Worm (Caenorhabditis elegans) whole organism, mixed stage, embryonic: ENCODE measurements around the gene npr-16.

Experiments
- M03D4.4 ChIP-seq: sonication (generic microtip); optimal IDR thresholded peaks from 2 replicates; lab custom pipeline; 2017; ENCODE audit warnings: mild to moderate bottlenecking, missing genetic modification characterization, missing compliant biosample characterization
- blmp-1 ChIP-seq: fragments of 150-350 bp; optimal IDR thresholded peaks from 2 replicates; lab custom pipeline; 2014; ENCODE audit warnings: missing biosample characterization, missing genetic modification characterization
- ceh-39 ChIP-seq: fragments of 150-350 bp; optimal IDR thresholded peaks from 2 replicates; lab custom pipeline; 2014; ENCODE audit warnings: missing biosample characterization, missing genetic modification characterization
- ceh-43 ChIP-seq: fragments of 200-800 bp; sonication (Bioruptor generic); optimal IDR thresholded peaks from 2 replicates; lab custom pipeline; 2018; ENCODE audit warnings: mild to moderate bottlenecking, missing genetic modification characterization, moderate library complexity, missing compliant biosample characterization
- ceh-83 ChIP-seq: fragments of 200-800 bp; sonication (Bioruptor generic); optimal IDR thresholded peaks from 2 replicates; lab custom pipeline; 2018; ENCODE audit warnings: mild to moderate bottlenecking, missing genetic modification characterization, missing compliant biosample characterization
- ces-1 ChIP-seq: fragments of 150-350 bp; optimal IDR thresholded peaks from 2 replicates; lab custom pipeline; 2014; ENCODE audit warnings: missing biosample characterization, missing genetic modification reagents, missing genetic modification characterization
- cnd-1 ChIP-seq: fragments of 200-800 bp; sonication (Bioruptor generic); optimal IDR thresholded peaks from 2 replicates; lab custom pipeline; 2018; ENCODE audit warnings: mild to moderate bottlenecking, missing genetic modification characterization, missing compliant biosample characterization
- drap-1 ChIP-seq: fragments of 200-800 bp; sonication (Bioruptor generic); optimal IDR thresholded peaks from 3 replicates; lab custom pipeline; 2018; ENCODE audit warnings: mild to moderate bottlenecking, missing genetic modification characterization, missing compliant biosample characterization
- elt-1 ChIP-seq: sonication (generic microtip); optimal IDR thresholded peaks from 2 replicates; lab custom pipeline; 2017; ENCODE audit warnings: missing genetic modification characterization, mild to moderate bottlenecking, missing compliant biosample characterization, antibody characterized with exemption, moderate library complexity, borderline replicate concordance; ENCODE audit not compliant: insufficient read depth
- elt-3 ChIP-seq: fragments of 150-350 bp; optimal IDR thresholded peaks from 2 replicates; lab custom pipeline; 2014; ENCODE audit warnings: missing biosample characterization, missing genetic modification characterization
- ham-2 ChIP-seq: fragments of 200-800 bp; sonication (Bioruptor generic); optimal IDR thresholded peaks from 2 replicates; lab custom pipeline; 2018; ENCODE audit warnings: mild to moderate bottlenecking, missing genetic modification characterization, missing compliant biosample characterization
- hlh-1 ChIP-seq: fragments of 150-350 bp; optimal IDR thresholded peaks from 2 replicates; lab custom pipeline; 2014; ENCODE audit warnings: missing biosample characterization, missing genetic modification reagents, missing genetic modification characterization
- lin-32 ChIP-seq: fragments of 200-800 bp; sonication (Bioruptor generic); optimal IDR thresholded peaks from 2 replicates; lab custom pipeline; 2018; ENCODE audit warnings: mild to moderate bottlenecking, missing genetic modification characterization, missing compliant biosample characterization
- lsy-2 ChIP-seq: fragments of 150-350 bp; optimal IDR thresholded peaks from 2 replicates; lab custom pipeline; 2014; ENCODE audit warnings: missing biosample characterization, missing genetic modification characterization
- mab-5 ChIP-seq: fragments of 150-350 bp; optimal IDR thresholded peaks from 2 replicates; lab custom pipeline; 2014; ENCODE audit warnings: missing biosample characterization, missing genetic modification characterization
- mep-1 ChIP-seq: fragments of 150-350 bp; optimal IDR thresholded peaks from 2 replicates; lab custom pipeline; 2017; ENCODE audit warnings: missing biosample characterization, missing genetic modification reagents, missing genetic modification characterization, inconsistent platforms
- mls-2 ChIP-seq: sonication (generic microtip); optimal IDR thresholded peaks from 2 replicates; lab custom pipeline; 2016; ENCODE audit warnings: mild to moderate bottlenecking, missing genetic modification characterization, moderate library complexity, missing compliant biosample characterization
- nhr-12 ChIP-seq: fragments of 150-350 bp; optimal IDR thresholded peaks from 2 replicates; lab custom pipeline; 2014; ENCODE audit warnings: missing biosample characterization, missing genetic modification characterization
- nhr-2 ChIP-seq: fragments of 150-350 bp; optimal IDR thresholded peaks from 2 replicates; lab custom pipeline; 2014; ENCODE audit warnings: missing biosample characterization, missing genetic modification characterization
- nhr-237 ChIP-seq: fragments of 150-350 bp; optimal IDR thresholded peaks from 2 replicates; lab custom pipeline; 2014; ENCODE audit warnings: missing biosample characterization, missing genetic modification characterization
- nhr-28 ChIP-seq: fragments of 150-350 bp; optimal IDR thresholded peaks from 2 replicates; lab custom pipeline; 2014; ENCODE audit warnings: missing biosample characterization, missing genetic modification characterization
- nhr-76 ChIP-seq: sonication (generic microtip); optimal IDR thresholded peaks from 2 replicates; lab custom pipeline; 2017; ENCODE audit warnings: missing biosample characterization, missing genetic modification characterization
- pha-4 ChIP-seq: fragments of 150-350 bp; optimal IDR thresholded peaks from 2 replicates; lab custom pipeline; 2018; ENCODE audit warnings: missing biosample characterization, missing genetic modification reagents, missing genetic modification characterization
- sem-2 ChIP-seq: fragments of 200-800 bp; sonication (Bioruptor generic); optimal IDR thresholded peaks from 2 replicates; lab custom pipeline; 2018; ENCODE audit warnings: mild to moderate bottlenecking, missing genetic modification characterization, missing compliant biosample characterization
- sptf-1 ChIP-seq: sonication (generic microtip); optimal IDR thresholded peaks from 2 replicates; lab custom pipeline; 2017; ENCODE audit warnings: mild to moderate bottlenecking, missing genetic modification characterization, moderate library complexity, missing compliant biosample characterization
- tbx-8 ChIP-seq: fragments of 200-800 bp; sonication (Bioruptor generic); optimal IDR thresholded peaks from 2 replicates; lab custom pipeline; 2018; ENCODE audit warnings: mild to moderate bottlenecking, missing genetic modification characterization, moderate library complexity, missing compliant biosample characterization
- unc-120 ChIP-seq: sonication (generic microtip); optimal IDR thresholded peaks from 2 replicates; lab custom pipeline; 2017; ENCODE audit warnings: missing genetic modification characterization, missing compliant biosample characterization; ENCODE audit not compliant: poor library complexity, severe bottlenecking
- unc-39 ChIP-seq: fragments of 150-350 bp; optimal IDR thresholded peaks from 2 replicates; lab custom pipeline; 2014; ENCODE audit warnings: missing biosample characterization, missing genetic modification characterization
- unc-62 ChIP-seq: fragments of 150-350 bp; optimal IDR thresholded peaks from 2 replicates; lab custom pipeline; 2014; ENCODE audit warnings: missing biosample characterization, missing genetic modification reagents, missing genetic modification characterization
- zip-8 ChIP-seq: fragments of 150-350 bp; optimal IDR thresholded peaks from 2 replicates; lab custom pipeline; 2014; ENCODE audit warnings: missing biosample characterization, missing genetic modification characterization
- ztf-11 ChIP-seq: fragments of 150-350 bp; optimal IDR thresholded peaks from 2 replicates; lab custom pipeline; 2014; ENCODE audit warnings: missing biosample characterization, missing genetic modification characterization

The npr-16 gene

ce11 chrX:3547097-3547496 lies 28.5 kb downstream of the npr-16 start:
- TF ChIP-seq nhr-76 (tag; lab: Kevin White, UChicago) (no peak), nhr-237 (tag; lab: Kevin White, UChicago) (no peak), ham-2 (no peak), M03D4.4 (tag; lab: Kevin White, UChicago) (no peak)
- TF ChIP-seq, all 35 proteins: peak for 0

- TF ChIP-seq lsy-2 (tag; lab: Kevin White, UChicago) (no peak), sptf-1 (tag; lab: Kevin White, UChicago) (no peak), nhr-28 (tag; lab: Kevin White, UChicago) (no peak), tbx-8 (GFP tag; lab: Kevin White, UChicago) (no peak)
- TF ChIP-seq, all 35 proteins: peak for 0
These were observed 29.2 kb downstream of the npr-16 start for ce11 chrX:3547828-3548227.

- TF ChIP-seq ham-2 (no peak), ceh-39 (tag; lab: Kevin White, UChicago) (no peak), sptf-1 (tag; lab: Kevin White, UChicago) (no peak), drap-1 (GFP tag; lab: Kevin White, UChicago) (no peak), nhr-237 (tag; lab: Kevin White, UChicago) (no peak), zip-8 (no peak), elt-1 (tag; lab: Kevin White, UChicago) (no peak), sem-2 (GFP tag; lab: Kevin White, UChicago) (no peak), ztf-11 (tag; lab: Kevin White, UChicago) (no peak), nhr-2 (no peak), hlh-1 (tag; lab: Kevin White, UChicago) (no peak), ceh-43 (GFP tag; lab: Kevin White, UChicago) (no peak), nhr-28 (tag; lab: Kevin White, UChicago) (no peak), mls-2 (tag; lab: Kevin White, UChicago) (no peak), lin-32 (no peak)
These were observed 30.1 kb downstream of the npr-16 start for ce11 chrX:3548716-3549115.

ce11 chrX:3551173-3551572 lies 32.6 kb downstream of the npr-16 start:
- TF ChIP-seq cnd-1 (tag; lab: Kevin White, UChicago) (no peak), sptf-1 (tag; lab: Kevin White, UChicago) (no peak), unc-120 (tag; lab: Kevin White, UChicago) (no peak), mab-5 (tag; lab: Kevin White, UChicago) (no peak), ham-2 (no peak), ztf-11 (tag; lab: Kevin White, UChicago) (no peak), nhr-12 (tag; lab: Kevin White, UChicago) (no peak)

DNA sequence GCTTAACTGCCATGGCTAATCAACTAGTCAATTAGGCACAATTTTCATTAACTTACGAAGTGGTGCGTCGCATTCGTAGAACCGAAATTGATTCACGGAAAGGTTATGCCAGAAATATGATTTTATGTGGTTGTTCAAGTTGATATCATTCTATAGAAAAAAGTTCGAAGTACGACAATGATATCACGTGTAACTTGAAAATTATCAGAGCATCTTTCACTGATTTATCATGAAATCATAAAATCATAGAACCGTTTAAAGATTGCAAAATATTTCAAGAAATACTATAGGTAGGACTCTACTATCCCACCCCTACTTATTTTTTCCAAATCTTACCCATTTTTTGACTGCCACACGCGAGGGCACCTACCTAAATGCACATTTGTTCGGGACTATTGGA lies 34.4 kb downstream of the npr-16 start:
- TF ChIP-seq unc-120 (tag; lab: Kevin White, UChicago) (no peak), ceh-83 (GFP tag; lab: Kevin White, UChicago) (no peak), mls-2 (tag; lab: Kevin White, UChicago) (no peak), unc-39 (no peak), ztf-11 (tag; lab: Kevin White, UChicago) (no peak), lsy-2 (tag; lab: Kevin White, UChicago) (no peak), ceh-39 (tag; lab: Kevin White, UChicago) (no peak), blmp-1 (tag; lab: Kevin White, UChicago) (no peak), zip-8 (no peak), sptf-1 (tag; lab: Kevin White, UChicago) (no peak), nhr-28 (tag; lab: Kevin White, UChicago) (no peak), unc-62 (no peak)
- TF ChIP-seq, all 35 proteins: peak for 0

DNA sequence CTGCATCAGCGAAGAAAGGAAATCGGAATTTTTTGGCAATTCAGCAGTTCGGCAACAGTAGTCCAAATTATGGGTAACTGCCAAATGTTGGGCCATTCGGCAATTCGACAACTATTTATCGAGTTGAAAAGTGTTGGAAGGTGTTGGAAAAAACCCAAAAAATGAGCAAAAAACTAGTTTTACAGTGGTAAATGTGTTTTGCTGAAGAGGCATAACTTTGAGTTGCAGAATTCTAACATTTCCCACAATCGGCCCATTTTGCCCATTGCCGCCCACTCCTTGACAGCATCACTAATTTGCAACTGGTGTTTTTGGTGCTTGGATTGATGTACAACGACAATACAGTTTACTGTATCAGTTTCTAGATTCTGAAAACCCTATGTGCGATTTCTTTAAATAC lies 35.1 kb downstream of the npr-16 start:
- TF ChIP-seq tbx-8 (GFP tag; lab: Kevin White, UChicago) (no peak), ceh-39 (tag; lab: Kevin White, UChicago) (no peak), elt-3 (tag; lab: Kevin White, UChicago) (no peak), zip-8 (no peak), mep-1 (tag; lab: Kevin White, UChicago) (no peak), mab-5 (tag; lab: Kevin White, UChicago) (no peak), ces-1 (GFP tag; lab: Kevin White, UChicago) (no peak), ztf-11 (tag; lab: Kevin White, UChicago) (no peak), pha-4 (no peak), drap-1 (GFP tag; lab: Kevin White, UChicago) (no peak), nhr-28 (tag; lab: Kevin White, UChicago) (no peak)
